Worm (Caenorhabditis elegans) whole organism, L4/young adult: ENCODE data around the gene mdt-22.

Source experiments
- W03F9.2 ChIP-seq: fragments of 150-350 bp; optimal IDR thresholded peaks from 2 replicates; lab custom pipeline; 2014; ENCODE audit warnings: missing biosample characterization, missing genetic modification characterization
- dao-5 ChIP-seq: sonication (generic microtip); optimal IDR thresholded peaks from 2 replicates; lab custom pipeline; 2016; ENCODE audit warnings: missing genotype, missing genetic modification characterization, moderate library complexity, missing compliant biosample characterization
- him-1 ChIP-seq: sonication (generic microtip); optimal IDR thresholded peaks from 2 replicates; lab custom pipeline; 2016; ENCODE audit warnings: missing genotype, missing genetic modification reagents, missing genetic modification characterization, missing compliant biosample characterization

ce11 chrII:10261261-10261660 is 39.8 kb upstream of the mdt-22 start:
- TF ChIP-seq him-1 (tag; lab: Kevin White, UChicago): no peak
- TF ChIP-seq W03F9.2: no peak
- no peak for TF ChIP-seq dao-5 (tag; lab: Kevin White, UChicago)
